Worm (Caenorhabditis elegans) whole organism, late embryonic: Measurements from ENCODE around the gene W10G6.6.

Source experiments
- ceh-18 ChIP-seq: sonication (generic microtip); optimal IDR thresholded peaks from 2 replicates; lab custom pipeline; 2016; ENCODE audit warnings: missing genetic modification characterization, missing compliant biosample characterization
- ceh-31 ChIP-seq: sonication (generic microtip); optimal IDR thresholded peaks from 2 replicates; lab custom pipeline; 2016; ENCODE audit warnings: missing genetic modification characterization, missing compliant biosample characterization
- ceh-9 ChIP-seq: sonication (generic microtip); optimal IDR thresholded peaks from 2 replicates; lab custom pipeline; 2016; ENCODE audit warnings: mild to moderate bottlenecking, missing genetic modification characterization, inconsistent platforms, missing compliant biosample characterization
- elt-2 ChIP-seq: sonication (generic microtip); optimal IDR thresholded peaks from 2 replicates; lab custom pipeline; 2016; ENCODE audit warnings: missing genetic modification reagents, missing genetic modification characterization, missing compliant biosample characterization
- ets-4 ChIP-seq: sonication (generic microtip); optimal IDR thresholded peaks from 2 replicates; lab custom pipeline; 2016; ENCODE audit warnings: missing genetic modification characterization, missing compliant biosample characterization
- lin-11 ChIP-seq: fragments of 200-800 bp; sonication (Bioruptor generic); optimal IDR thresholded peaks from 2 replicates; lab custom pipeline; 2018; ENCODE audit warnings: mild to moderate bottlenecking, missing genetic modification characterization, missing compliant biosample characterization
- npax-4 ChIP-seq: sonication (generic microtip); optimal IDR thresholded peaks from 2 replicates; lab custom pipeline; 2016; ENCODE audit warnings: missing genetic modification characterization, missing compliant biosample characterization
- pha-4 ChIP-seq: fragments of 150-350 bp; optimal IDR thresholded peaks from 2 replicates; lab custom pipeline; 2018; ENCODE audit warnings: missing biosample characterization, missing genetic modification reagents, missing genetic modification characterization
- pqm-1 ChIP-seq: sonication (generic microtip); optimal IDR thresholded peaks from 2 replicates; lab custom pipeline; 2016; ENCODE audit warnings: missing genetic modification characterization, missing compliant biosample characterization
- sox-2 ChIP-seq: fragments of 200-800 bp; sonication (Bioruptor generic); IDR thresholded peaks from 2 replicates; pipeline ENCODE4 v1.3.6; 2022; ENCODE audit warnings: missing genetic modification reagents, missing genetic modification characterization, missing compliant biosample characterization
- sox-4 ChIP-seq: sonication (generic microtip); optimal IDR thresholded peaks from 2 replicates; lab custom pipeline; 2017; ENCODE audit warnings: mild to moderate bottlenecking, missing genetic modification characterization, inconsistent platforms, missing compliant biosample characterization
- tbx-2 ChIP-seq: sonication (generic microtip); optimal IDR thresholded peaks from 2 replicates; lab custom pipeline; 2016; ENCODE audit warnings: missing genetic modification characterization, missing compliant biosample characterization

DNA sequence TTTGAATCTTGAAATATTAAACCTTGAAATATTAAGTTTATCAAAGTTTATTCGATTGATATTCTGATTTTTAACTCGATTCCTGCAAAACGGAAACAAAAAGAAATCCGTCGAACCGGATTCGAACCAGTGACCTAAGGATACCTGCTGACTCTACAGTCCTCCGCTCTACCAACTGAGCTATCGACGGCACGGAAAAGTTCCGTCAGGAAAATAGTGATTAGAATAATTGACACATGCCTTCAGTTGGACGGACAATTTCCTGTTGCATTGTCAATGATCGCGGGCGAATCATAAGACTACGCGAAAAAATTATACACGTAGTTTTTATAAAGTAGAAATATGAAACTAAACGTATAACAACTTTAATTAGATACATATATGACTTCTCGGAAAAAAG lies 41.5 kb downstream of the W10G6.6 start:
- TF ChIP-seq sox-4 (tag; lab: Kevin White, UChicago) (no peak), sox-2 (GFP tag; lab: Robert Waterston, UW) (no peak), ceh-9 (tag; lab: Kevin White, UChicago) (no peak), tbx-2 (tag; lab: Kevin White, UChicago) (no peak), pqm-1 (tag; lab: Kevin White, UChicago) (no peak), ets-4 (tag; lab: Kevin White, UChicago) (no peak), pha-4 (tag; lab: Kevin White, UChicago) (no peak), ceh-18 (tag; lab: Kevin White, UChicago) (no peak), ceh-31 (tag; lab: Kevin White, UChicago) (no peak), lin-11 (tag; lab: Kevin White, UChicago) (no peak), npax-4 (tag; lab: Kevin White, UChicago) (no peak), elt-2 (tag; lab: Kevin White, UChicago) (no peak)
